Fruit fly (Drosophila melanogaster) whole organism, wandering third instar larva: ENCODE measurements around the gene Atg17.

Experiments used
- Dfd ChIP-seq: fragments of >200 bp; optimal IDR thresholded peaks from 2 replicates; lab custom pipeline; 2017; ENCODE audit warnings: missing biosample characterization, missing genetic modification characterization
- GATAd ChIP-seq: sonication (Bioruptor generic); optimal IDR thresholded peaks from 2 replicates; lab custom pipeline; 2016; ENCODE audit warnings: missing biosample characterization, missing genetic modification characterization
- fru ChIP-seq: fragments of 200-800 bp; sonication (Bioruptor generic); optimal IDR thresholded peaks from 3 replicates; lab custom pipeline; 2016; ENCODE audit warnings: missing biosample characterization, mild to moderate bottlenecking, missing genetic modification characterization

DNA sequence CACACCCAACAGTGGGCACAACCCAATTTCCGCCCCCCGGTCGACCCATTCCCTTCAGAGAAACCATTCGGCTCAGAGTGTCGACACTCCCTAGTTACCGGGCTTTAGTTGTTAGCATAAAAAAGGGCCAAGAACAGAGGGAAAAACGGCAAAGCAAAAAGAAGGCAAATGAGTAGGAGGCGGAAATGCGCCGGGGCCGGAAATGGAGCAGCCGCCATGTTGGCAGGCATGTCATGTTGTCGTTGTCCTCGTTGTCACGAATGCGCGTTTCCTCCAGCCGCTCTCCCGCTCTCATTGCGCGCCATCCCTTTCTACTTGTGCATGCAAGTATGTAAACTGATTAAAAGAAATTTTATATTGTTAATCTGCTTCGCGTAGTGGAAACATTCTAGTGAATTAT, 26.9 kb downstream of the Atg17 start:
- TF ChIP-seq Dfd (GFP tag; lab: Kevin White, UChicago) (no peak), fru (GFP tag; lab: Kevin White, UChicago) (no peak), GATAd (GFP tag; lab: Kevin White, UChicago) (no peak)
